Worm (Caenorhabditis elegans): ENCODE data around the gene ifas-2.

ce11 chrV:16879532-16879931, 9.2 kb downstream of the ifas-2 start:
- no peak for TF ChIP-seq fos-1 (tag; optimal IDR thresholded peaks at IDR 0.05)
- TF ChIP-seq snpc-4 (tag; optimal IDR thresholded peaks at IDR 0.05), result no peak
- no peak for TF ChIP-seq efl-3 (GFP tag; optimal IDR thresholded peaks at IDR 0.05)
- TF ChIP-seq aha-1 (tag; optimal IDR thresholded peaks at IDR 0.05), result no peak
- TF ChIP-seq aly-2 (tag; optimal IDR thresholded peaks at IDR 0.05), result no peak
- no peak for TF ChIP-seq unc-62 (GFP tag; optimal IDR thresholded peaks at IDR 0.05)
- TF ChIP-seq lin-35 (GFP tag; optimal IDR thresholded peaks at IDR 0.05), result no peak
- TF ChIP-seq nhr-71 (tag; optimal IDR thresholded peaks at IDR 0.05), result no peak
- TF ChIP-seq nhr-237 (tag; optimal IDR thresholded peaks at IDR 0.05), result no peak
- no peak for TF ChIP-seq rnt-1 (tag; optimal IDR thresholded peaks at IDR 0.05)
- no peak for TF ChIP-seq lin-15B (tag; optimal IDR thresholded peaks at IDR 0.05)
- TF ChIP-seq tbx-2 (tag; optimal IDR thresholded peaks at IDR 0.05), result no peak
- TF ChIP-seq lir-3 (tag; optimal IDR thresholded peaks at IDR 0.05; ENCODE audit: poor library complexity), result no peak

Data from whole organism, L1 larva.